Fruit fly (Drosophila melanogaster): ENCODE measurements around the gene sofe.

The sofe gene

dm6 chrX:10877087-10877935 is 20.1 kb upstream of the sofe start, which contains the start of gene CG1637 (continued):
- TF ChIP-seq Chrac-16 (GFP tag; optimal IDR thresholded peaks at IDR 0.05) (no peak), CG17612 (GFP tag; IDR thresholded peaks at IDR 0.05) (no peak), gce (GFP tag; IDR thresholded peaks at IDR 0.05) (no peak), zfh2 (GFP tag; optimal IDR thresholded peaks at IDR 0.05) (no peak), ssp (GFP tag; IDR thresholded peaks at IDR 0.05) (no peak), slou (GFP tag; optimal IDR thresholded peaks at IDR 0.05) (no peak), slp2 (GFP tag; optimal IDR thresholded peaks at IDR 0.05) (no peak), al (GFP tag; IDR thresholded peaks at IDR 0.05) (no peak), Rfx (GFP tag; IDR thresholded peaks at IDR 0.05) (no peak), HHEX (GFP tag; optimal IDR thresholded peaks at IDR 0.05) (no peak), sima (GFP tag; optimal IDR thresholded peaks at IDR 0.05) (no peak), Atf3 (GFP tag; optimal IDR thresholded peaks at IDR 0.05) (no peak), cg (GFP tag; optimal IDR thresholded peaks at IDR 0.05) (no peak), ato (GFP tag; IDR thresholded peaks at IDR 0.05; ENCODE audit: partially characterized antibody) (peak; percentile 39), CG3995 (GFP tag; optimal IDR thresholded peaks at IDR 0.05) (no peak), H15 (GFP tag; IDR thresholded peaks at IDR 0.05) (no peak), gem (tag; optimal IDR thresholded peaks at IDR 0.05) (no peak), CG30431 (GFP tag; optimal IDR thresholded peaks at IDR 0.05) (no peak), CG11504 (tag; optimal IDR thresholded peaks at IDR 0.05) (no peak), CG7357 (GFP tag; IDR thresholded peaks at IDR 0.05) (no peak), sqz (GFP tag; optimal IDR thresholded peaks at IDR 0.05) (no peak), CG9876 (GFP tag; optimal IDR thresholded peaks at IDR 0.05) (no peak), CG34224 (GFP tag; IDR thresholded peaks at IDR 0.05; ENCODE audit: partially characterized antibody) (peak; percentile 54), ftz-f1 (GFP tag; optimal IDR thresholded peaks at IDR 0.05) (peak; percentile 40), cato (GFP tag; optimal IDR thresholded peaks at IDR 0.05; ENCODE audit: borderline replicate concordance) (no peak), sob (GFP tag; IDR thresholded peaks at IDR 0.05) (no peak), Atf6 (GFP tag; IDR thresholded peaks at IDR 0.05) (0 out of 2 replicates have a peak, but pooled peaks have one; percentile 42), CG2202 (tag; optimal IDR thresholded peaks at IDR 0.05) (peak; percentile 3), CG17568 (GFP tag; optimal IDR thresholded peaks at IDR 0.05) (no peak), dimm (GFP tag; IDR thresholded peaks at IDR 0.05) (no peak), Abd-B (GFP tag; optimal IDR thresholded peaks at IDR 0.05) (no peak), h (optimal IDR thresholded peaks at IDR 0.05) (no peak), btn (GFP tag; optimal IDR thresholded peaks at IDR 0.05) (no peak), CG12942 (GFP tag; optimal IDR thresholded peaks at IDR 0.05) (no peak), ken (GFP tag; IDR thresholded peaks at IDR 0.05) (no peak), fu2 (GFP tag; optimal IDR thresholded peaks at IDR 0.05) (no peak), zen (tag; optimal IDR thresholded peaks at IDR 0.05) (no peak), mirr (GFP tag; optimal IDR thresholded peaks at IDR 0.05) (no peak), fd3F (GFP tag; optimal IDR thresholded peaks at IDR 0.05) (no peak), croc (GFP tag; conservative IDR thresholded peaks at IDR 0.05) (no peak), bsh (GFP tag; optimal IDR thresholded peaks at IDR 0.05) (peak in 1 of 2 experiments; percentile 24), Blimp-1 (GFP tag; optimal IDR thresholded peaks at IDR 0.05) (no peak), Tbp (GFP tag; optimal IDR thresholded peaks at IDR 0.05) (no peak), Taf1 (GFP tag; IDR thresholded peaks at IDR 0.05) (no peak), pan (optimal IDR thresholded peaks at IDR 0.05) (no peak), pan (GFP tag; optimal IDR thresholded peaks at IDR 0.05 in 1 of 2, IDR thresholded peaks at IDR 0.05 in 1 of 2) (no peak), hkb (optimal IDR thresholded peaks at IDR 0.05) (no peak), hkb (GFP tag; IDR thresholded peaks at IDR 0.05) (no peak), CG2712 (tag; optimal IDR thresholded peaks at IDR 0.05) (no peak), kay (GFP tag; optimal IDR thresholded peaks at IDR 0.05) (no peak), lola (GFP tag; optimal IDR thresholded peaks at IDR 0.05) (no peak)
